Worm (Caenorhabditis elegans) whole organism, early embryonic: ENCODE results near the gene lact-4.

Experiments used
- aly-1 ChIP-seq: sonication (generic microtip); optimal IDR thresholded peaks from 2 replicates; lab custom pipeline; 2016; ENCODE audit warnings: missing genetic modification characterization, missing compliant biosample characterization
- ama-1 ChIP-seq: fragments of 150-350 bp; optimal IDR thresholded peaks from 2 replicates; lab custom pipeline; 2014
- ceh-13 ChIP-seq: fragments of 200-800 bp; sonication (Bioruptor generic); optimal IDR thresholded peaks from 2 replicates; lab custom pipeline; 2018; ENCODE audit warnings: mild to moderate bottlenecking, missing genetic modification characterization, missing compliant biosample characterization
- ets-7 ChIP-seq: sonication (generic microtip); optimal IDR thresholded peaks from 2 replicates; lab custom pipeline; 2016; ENCODE audit warnings: missing genotype, missing genetic modification characterization, missing compliant biosample characterization
- flt-1 ChIP-seq: fragments of 200-800 bp; sonication (Bioruptor generic); IDR thresholded peaks from 2 replicates; pipeline ENCODE4 v1.3.6; 2022; ENCODE audit warnings: missing genetic modification characterization, missing compliant biosample characterization
- hmbx-1 ChIP-seq: sonication (generic microtip); optimal IDR thresholded peaks from 2 replicates; lab custom pipeline; 2016; ENCODE audit warnings: mild to moderate bottlenecking, missing genetic modification characterization, missing compliant biosample characterization
- hmg-4 ChIP-seq: fragments of 200-800 bp; sonication (Bioruptor generic); optimal IDR thresholded peaks from 2 replicates; lab custom pipeline; 2018; ENCODE audit warnings: mild to moderate bottlenecking, missing genetic modification characterization, missing compliant biosample characterization
- pes-1 ChIP-seq: fragments of 200-800 bp; sonication (Bioruptor generic); IDR thresholded peaks from 2 replicates; pipeline ENCODE4 v1.3.6; 2022; ENCODE audit warnings: missing genetic modification reagents, missing genetic modification characterization, missing compliant biosample characterization
- scrt-1 ChIP-seq: fragments of 200-800 bp; sonication (Bioruptor generic); IDR thresholded peaks from 2 replicates; pipeline ENCODE4 v1.3.6; 2022; ENCODE audit warnings: missing genetic modification characterization, missing compliant biosample characterization
- sea-1 ChIP-seq: fragments of 200-800 bp; sonication (Bioruptor generic); conservative IDR thresholded peaks from 2 replicates; pipeline ENCODE4 v1.3.6; 2022; ENCODE audit warnings: missing genetic modification characterization, missing compliant biosample characterization
- tbx-11 ChIP-seq: fragments of 200-800 bp; sonication (Bioruptor generic); IDR thresholded peaks from 2 replicates; pipeline ENCODE4 v1.3.6; 2022; ENCODE audit warnings: missing genetic modification characterization, missing compliant biosample characterization
- tbx-37 ChIP-seq: fragments of 200-800 bp; sonication (Bioruptor generic); conservative IDR thresholded peaks from 2 replicates; pipeline ENCODE4 v1.3.6; 2022; ENCODE audit warnings: missing genetic modification reagents, missing genetic modification characterization, missing compliant biosample characterization
- tra-4 ChIP-seq: sonication (generic microtip); optimal IDR thresholded peaks from 2 replicates; lab custom pipeline; 2017; ENCODE audit warnings: missing genetic modification characterization, missing compliant biosample characterization

DNA sequence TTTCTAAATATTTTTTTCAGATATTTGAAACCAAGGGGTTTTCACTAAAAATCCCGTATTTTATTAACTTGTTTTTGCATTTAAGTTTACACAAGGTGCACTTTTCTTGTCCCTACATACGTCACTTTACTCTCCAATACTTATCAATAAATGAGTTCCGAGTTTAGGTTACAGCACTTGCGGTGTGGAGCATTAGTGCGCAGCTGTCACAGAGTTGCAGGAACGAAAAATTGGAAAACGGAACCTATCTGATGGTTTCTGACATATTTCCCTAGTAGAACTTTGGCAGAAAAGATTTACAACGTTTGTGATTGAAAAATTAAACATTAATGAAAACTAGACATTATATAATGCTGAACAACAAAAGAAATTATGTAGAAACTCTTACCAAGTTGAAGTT is 17.9 kb upstream of the lact-4 start:
- TF ChIP-seq tra-4, result no peak
- no peak for TF ChIP-seq ama-1 (lab: Kevin White, UChicago)
- no peak for TF ChIP-seq hmg-4 (GFP tag; lab: Kevin White, UChicago)
- no peak for TF ChIP-seq tbx-37
- TF ChIP-seq ceh-13 (GFP tag; lab: Kevin White, UChicago), result no peak
- TF ChIP-seq hmbx-1 (tag; lab: Kevin White, UChicago), result no peak
- TF ChIP-seq scrt-1 (GFP tag; lab: Robert Waterston, UW), result no peak
- no peak for TF ChIP-seq sea-1 (GFP tag; lab: Robert Waterston, UW)
- no peak for TF ChIP-seq ets-7 (tag; lab: Kevin White, UChicago)
- no peak for TF ChIP-seq flt-1 (GFP tag; lab: Robert Waterston, UW)
- no peak for TF ChIP-seq tbx-11
- no peak for TF ChIP-seq pes-1 (GFP tag; lab: Robert Waterston, UW)
- TF ChIP-seq aly-1 (tag; lab: Kevin White, UChicago), result no peak
